Fruit fly (Drosophila melanogaster) whole organism, embryonic: ENCODE measurements around the gene CG32767.

Source experiments
- Bdp1 ChIP-seq: fragments of 200-800 bp; sonication (Bioruptor generic); optimal IDR thresholded peaks from 3 replicates; lab custom pipeline; 2016; ENCODE audit warnings: missing biosample characterization, missing genetic modification characterization
- CG1024 ChIP-seq: fragments of 200-800 bp; sonication (Bioruptor generic); IDR thresholded peaks from 2 replicates; pipeline ENCODE4 v1.3.6; 2022; ENCODE audit warnings: missing biosample characterization, missing genetic modification characterization
- CG10366 ChIP-seq: fragments of 200-800 bp; sonication (Bioruptor generic); IDR thresholded peaks from 2 replicates; pipeline ENCODE4 v1.3.6; 2022; ENCODE audit warnings: missing biosample characterization, missing genetic modification characterization
- CG13123 ChIP-seq: fragments of 200-800 bp; sonication (Bioruptor generic); optimal IDR thresholded peaks from 2 replicates; lab custom pipeline; 2016; ENCODE audit warnings: missing biosample characterization, missing genetic modification characterization
- CG13894 ChIP-seq: fragments of 200-800 bp; sonication (Bioruptor generic); optimal IDR thresholded peaks from 3 replicates; lab custom pipeline; 2018; ENCODE audit warnings: missing biosample characterization, mild to moderate bottlenecking, missing genetic modification characterization, moderate library complexity
- CG15011 ChIP-seq: fragments of 200-800 bp; sonication (Bioruptor generic); optimal IDR thresholded peaks from 3 replicates; lab custom pipeline; 2018; ENCODE audit warnings: missing biosample characterization, mild to moderate bottlenecking, missing genetic modification characterization
- CG1529 ChIP-seq: fragments of 200-800 bp; sonication (Bioruptor generic); optimal IDR thresholded peaks from 3 replicates; lab custom pipeline; 2018; ENCODE audit warnings: missing biosample characterization, missing genetic modification characterization
- CG16815 ChIP-seq: fragments of 200-800 bp; sonication (Bioruptor generic); optimal IDR thresholded peaks from 3 replicates; lab custom pipeline; 2017; ENCODE audit warnings: missing biosample characterization, mild to moderate bottlenecking, missing genetic modification characterization
- CG17186 ChIP-seq: fragments of 200-800 bp; sonication (Bioruptor generic); optimal IDR thresholded peaks from 3 replicates; lab custom pipeline; 2017; ENCODE audit warnings: missing biosample characterization, missing genetic modification reagents, missing genetic modification characterization
- CG17568 ChIP-seq: fragments of 200-800 bp; sonication (Bioruptor generic); optimal IDR thresholded peaks from 2 replicates; lab custom pipeline; 2018; ENCODE audit warnings: missing biosample characterization, mild to moderate bottlenecking, missing genetic modification characterization, moderate library complexity
- CG2116 ChIP-seq: fragments of 200-800 bp; sonication (Bioruptor generic); optimal IDR thresholded peaks from 3 replicates; lab custom pipeline; 2018; ENCODE audit warnings: missing biosample characterization, mild to moderate bottlenecking, missing genetic modification characterization
- CG2678 ChIP-seq: fragments of 200-800 bp; sonication (Bioruptor generic); optimal IDR thresholded peaks from 3 replicates; lab custom pipeline; 2019; ENCODE audit warnings: missing biosample characterization, mild to moderate bottlenecking, missing genetic modification characterization, moderate library complexity
- CG30020 ChIP-seq: fragments of 200-800 bp; optimal IDR thresholded peaks from 2 replicates; lab custom pipeline; 2019; ENCODE audit warnings: missing biosample characterization, mild to moderate bottlenecking, missing genetic modification characterization, moderate library complexity
- CG30431 ChIP-seq: fragments of 200-800 bp; sonication (Bioruptor generic); optimal IDR thresholded peaks from 2 replicates; lab custom pipeline; 2017; ENCODE audit warnings: missing biosample characterization, missing genetic modification characterization
- CG3163 ChIP-seq: fragments of 200-800 bp; sonication (Bioruptor generic); optimal IDR thresholded peaks from 3 replicates; lab custom pipeline; 2016; ENCODE audit warnings: missing biosample characterization, missing genetic modification characterization
- CG32772 ChIP-seq: fragments of 200-800 bp; sonication (Bioruptor generic); IDR thresholded peaks from 2 replicates; pipeline ENCODE4 v1.3.6; 2022; ENCODE audit warnings: missing biosample characterization, missing genetic modification characterization
- CG3407 ChIP-seq: fragments of 200-800 bp; sonication (Bioruptor generic); optimal IDR thresholded peaks from 2 replicates; lab custom pipeline; 2018; ENCODE audit warnings: missing biosample characterization, mild to moderate bottlenecking, missing genetic modification characterization
- CG34224 ChIP-seq: fragments of 200-800 bp; sonication (Bioruptor generic); IDR thresholded peaks from 3 replicates; pipeline ENCODE4 v1.3.6; 2022; ENCODE audit warnings: missing biosample characterization, missing genetic modification characterization; ENCODE audit not compliant: partially characterized antibody
- CG6813 ChIP-seq: fragments of 200-800 bp; sonication (Bioruptor generic); optimal IDR thresholded peaks from 2 replicates; lab custom pipeline; 2017; ENCODE audit warnings: missing biosample characterization, missing genetic modification characterization, mild to moderate bottlenecking, moderate library complexity, missing genetic modification reagents
- CG8089 ChIP-seq: fragments of 200-800 bp; sonication (Bioruptor generic); optimal IDR thresholded peaks from 3 replicates; lab custom pipeline; 2016; ENCODE audit warnings: missing biosample characterization, missing genetic modification characterization
- D19A ChIP-seq: fragments of 200-800 bp; optimal IDR thresholded peaks from 3 replicates; lab custom pipeline; 2019; ENCODE audit warnings: missing biosample characterization, mild to moderate bottlenecking, missing genetic modification characterization, moderate library complexity
- Dll ChIP-seq: fragments of 200-800 bp; sonication (Bioruptor generic); IDR thresholded peaks from 4 replicates; pipeline ENCODE4 v1.3.6; 2022; ENCODE audit warnings: missing biosample characterization, missing genetic modification characterization; ENCODE audit not compliant: partially characterized antibody
- ERR ChIP-seq: fragments of 200-800 bp; sonication (Bioruptor generic); optimal IDR thresholded peaks from 2 replicates; lab custom pipeline; 2016; ENCODE audit warnings: missing biosample characterization, missing genetic modification characterization
- Fer3 ChIP-seq: fragments of 200-800 bp; sonication (Bioruptor generic); optimal IDR thresholded peaks from 2 replicates; lab custom pipeline; 2018; ENCODE audit warnings: missing biosample characterization, mild to moderate bottlenecking, missing genetic modification characterization, moderate library complexity
- HLH3B ChIP-seq: fragments of 200-800 bp; sonication (Bioruptor generic); IDR thresholded peaks from 2 replicates; pipeline ENCODE4 v1.3.6; 2022; ENCODE audit warnings: missing biosample characterization, missing genetic modification characterization
- HLH54F ChIP-seq: fragments of 200-800 bp; sonication (Bioruptor generic); optimal IDR thresholded peaks from 3 replicates; lab custom pipeline; 2016; ENCODE audit warnings: missing biosample characterization, missing genetic modification characterization
- HmgD ChIP-seq: fragments of 200-800 bp; sonication (Bioruptor generic); optimal IDR thresholded peaks from 3 replicates; lab custom pipeline; 2016; ENCODE audit warnings: missing biosample characterization, missing genetic modification characterization
- NC2α ChIP-seq: fragments of 200-800 bp; sonication (Bioruptor generic); optimal IDR thresholded peaks from 2 replicates; lab custom pipeline; 2016; ENCODE audit warnings: missing biosample characterization, missing genetic modification characterization
- Nf-YB ChIP-seq: fragments of 200-800 bp; sonication (Bioruptor generic); optimal IDR thresholded peaks from 3 replicates; lab custom pipeline; 2019; ENCODE audit warnings: missing biosample characterization, mild to moderate bottlenecking, missing genetic modification characterization, moderate library complexity
- Poxn ChIP-seq: fragments of 200-800 bp; sonication (Bioruptor generic); IDR thresholded peaks from 2 replicates; pipeline ENCODE4 v1.3.6; 2022; ENCODE audit warnings: missing biosample characterization, missing genetic modification characterization
- Sin3A ChIP-seq: fragments of >200 bp; optimal IDR thresholded peaks from 2 replicates; lab custom pipeline; 2018
- ase ChIP-seq: fragments of 200-800 bp; sonication (Bioruptor generic); IDR thresholded peaks from 3 replicates; pipeline ENCODE4 v1.3.6; 2022; ENCODE audit warnings: missing biosample characterization, missing genetic modification characterization
- bcd ChIP-seq: fragments of 200-800 bp; sonication (Bioruptor generic); optimal IDR thresholded peaks from 2 replicates; lab custom pipeline; 2017; ENCODE audit warnings: missing biosample characterization, mild to moderate bottlenecking, missing genetic modification characterization
- dan ChIP-seq: fragments of 200-800 bp; sonication (Bioruptor generic); IDR thresholded peaks from 2 replicates; pipeline ENCODE4 v1.3.6; 2022; ENCODE audit warnings: missing biosample characterization, missing genetic modification characterization
- dysf ChIP-seq: fragments of 200-800 bp; sonication (Bioruptor generic); IDR thresholded peaks from 3 replicates; pipeline ENCODE4 v1.3.6; 2022; ENCODE audit warnings: missing biosample characterization, missing genetic modification characterization
- emc ChIP-seq: fragments of 200-800 bp; sonication (Bioruptor generic); optimal IDR thresholded peaks from 2 replicates; lab custom pipeline; 2016; ENCODE audit warnings: missing biosample characterization, missing genetic modification characterization
- eyg ChIP-seq: fragments of 200-800 bp; sonication (Bioruptor generic); optimal IDR thresholded peaks from 3 replicates; lab custom pipeline; 2016; ENCODE audit warnings: missing biosample characterization, missing genetic modification characterization
- fd3F ChIP-seq: fragments of 200-800 bp; sonication (Bioruptor generic); optimal IDR thresholded peaks from 2 replicates; lab custom pipeline; 2018; ENCODE audit warnings: missing biosample characterization, mild to moderate bottlenecking, missing genetic modification characterization, moderate library complexity
- gro ChIP-seq: fragments of 200-800 bp; sonication (Bioruptor generic); optimal IDR thresholded peaks from 2 replicates; lab custom pipeline; 2016; ENCODE audit warnings: missing biosample characterization, missing genetic modification characterization
- lmd ChIP-seq: fragments of 200-800 bp; sonication (Bioruptor generic); IDR thresholded peaks from 2 replicates; pipeline ENCODE4 v1.3.6; 2022; ENCODE audit warnings: missing biosample characterization, missing genetic modification characterization
- nau ChIP-seq: fragments of 200-800 bp; sonication (Bioruptor generic); optimal IDR thresholded peaks from 3 replicates; lab custom pipeline; 2017; ENCODE audit warnings: missing biosample characterization, mild to moderate bottlenecking, missing genetic modification characterization, missing genetic modification reagents
- pzg ChIP-seq: fragments of 200-800 bp; sonication (Bioruptor generic); optimal IDR thresholded peaks from 3 replicates; lab custom pipeline; 2018; ENCODE audit warnings: missing biosample characterization, mild to moderate bottlenecking, missing genetic modification characterization, moderate library complexity
- repo ChIP-seq: fragments of 200-800 bp; sonication (Bioruptor generic); optimal IDR thresholded peaks from 2 replicates; lab custom pipeline; 2016; ENCODE audit warnings: missing biosample characterization, missing genetic modification characterization
- sisA ChIP-seq: fragments of 200-800 bp; sonication (Bioruptor generic); IDR thresholded peaks from 2 replicates; pipeline ENCODE4 v1.3.6; 2022; ENCODE audit warnings: missing biosample characterization, missing genetic modification characterization
- so ChIP-seq: fragments of 200-800 bp; sonication (Bioruptor generic); IDR thresholded peaks from 3 replicates; pipeline ENCODE4 v1.3.6; 2022; ENCODE audit warnings: missing biosample characterization, missing genetic modification characterization
- ssp ChIP-seq: fragments of 200-800 bp; sonication (Bioruptor generic); IDR thresholded peaks from 2 replicates; pipeline ENCODE4 v1.3.6; 2022; ENCODE audit warnings: missing biosample characterization, missing genetic modification characterization
- tin ChIP-seq: fragments of 200-800 bp; sonication (Bioruptor generic); optimal IDR thresholded peaks from 3 replicates; lab custom pipeline; 2016; ENCODE audit warnings: missing biosample characterization, missing genetic modification characterization
- tna ChIP-seq: fragments of 200-800 bp; sonication (Bioruptor generic); IDR thresholded peaks from 2 replicates; pipeline ENCODE4 v1.3.6; 2022; ENCODE audit warnings: missing biosample characterization, missing genetic modification characterization; ENCODE audit not compliant: partially characterized antibody
- toy ChIP-seq: fragments of 200-800 bp; sonication (Bioruptor generic); IDR thresholded peaks from 2 replicates; pipeline ENCODE4 v1.3.6; 2022; ENCODE audit warnings: missing biosample characterization, missing genetic modification characterization
- usp ChIP-seq: fragments of >200 bp; optimal IDR thresholded peaks from 2 replicates; lab custom pipeline; 2017; ENCODE audit warnings: missing biosample characterization, missing genetic modification characterization
- wdn ChIP-seq: fragments of 200-800 bp; sonication (Bioruptor generic); IDR thresholded peaks from 2 replicates; pipeline ENCODE4 v1.3.6; 2022; ENCODE audit warnings: missing biosample characterization, missing genetic modification characterization
- wor ChIP-seq: fragments of 200-800 bp; sonication (Bioruptor generic); IDR thresholded peaks from 2 replicates; pipeline ENCODE4 v1.3.6; 2022; ENCODE audit warnings: missing biosample characterization, missing genetic modification characterization

Gene CG32767

dm6 chrX:5083647-5084096 lies 896 bp downstream of the CG32767 start (continued):
- TF ChIP-seq D19A (tag; lab: Kevin White, UChicago) (peak; percentile 78), Bdp1 (GFP tag; lab: Kevin White, UChicago) (peak; percentile 85), fd3F (GFP tag; lab: Kevin White, UChicago) (peak; percentile 77), wdn (GFP tag; lab: Robert Waterston, UW) (peak; percentile 96), ase (GFP tag; lab: Robert Waterston, UW) (peak; percentile 97), nau (GFP tag; lab: Kevin White, UChicago) (peak; percentile 91), CG15011 (GFP tag; lab: Kevin White, UChicago) (peak; percentile 87), CG6813 (GFP tag; lab: Kevin White, UChicago) (peak; percentile 96), CG3407 (peak; percentile 89), CG13123 (GFP tag; lab: Kevin White, UChicago) (peak; percentile 64), CG17186 (peak; percentile 74), toy (GFP tag; lab: Robert Waterston, UW) (peak; percentile 94), CG16815 (GFP tag; lab: Kevin White, UChicago) (peak; percentile 94), CG17568 (GFP tag; lab: Kevin White, UChicago) (peak; percentile 87), tna (peak; percentile 47; the same call in 1 of the 2 replicates), CG8089 (GFP tag; lab: Kevin White, UChicago) (peak; percentile 90), dan (GFP tag; lab: Robert Waterston, UW) (peak; percentile 92), CG10366 (GFP tag; lab: Robert Waterston, UW) (peak; percentile 96), Fer3 (tag; lab: Kevin White, UChicago) (peak; percentile 88), HmgD (peak; percentile 88), CG34224 (peak; percentile 50; the same call in 2 of the 3 replicates), usp (GFP tag; lab: Kevin White, UChicago) (no peak), Dll (GFP tag; lab: Robert Waterston, UW) (peak; percentile 21; the same call in 2 of the 4 replicates), lmd (GFP tag; lab: Robert Waterston, UW) (peak; percentile 97), NC2α (GFP tag; lab: Kevin White, UChicago) (peak; percentile 80), sisA (GFP tag; lab: Robert Waterston, UW) (peak; percentile 98), CG2678 (tag; lab: Kevin White, UChicago) (peak; percentile 92), ssp (peak; percentile 89), CG3163 (GFP tag; lab: Kevin White, UChicago) (peak; percentile 75), CG13894 (tag; lab: Kevin White, UChicago) (peak; percentile 88), Poxn (GFP tag; lab: Robert Waterston, UW) (peak; percentile 81), dysf (GFP tag; lab: Robert Waterston, UW) (peak; percentile 98), pzg (GFP tag; lab: Kevin White, UChicago) (peak; percentile 31), tin (GFP tag; lab: Kevin White, UChicago) (peak; percentile 93), gro (peak; percentile 96), ERR (GFP tag; lab: Kevin White, UChicago) (peak; percentile 90), CG2116 (GFP tag; lab: Kevin White, UChicago) (no peak), Nf-YB (GFP tag; lab: Kevin White, UChicago) (peak; percentile 76), Sin3A (lab: Kevin White, UChicago) (no peak), emc (GFP tag; lab: Kevin White, UChicago) (peak; percentile 89), HLH3B (peak; percentile 97), bcd (GFP tag; lab: Kevin White, UChicago) (peak; percentile 96), CG1024 (GFP tag; lab: Robert Waterston, UW) (peak; percentile 92), repo (GFP tag; lab: Kevin White, UChicago) (peak; percentile 92), CG32772 (GFP tag; lab: Robert Waterston, UW) (peak; percentile 97), so (GFP tag; lab: Robert Waterston, UW) (peak; percentile 97), wor (GFP tag; lab: Robert Waterston, UW) (peak; percentile 94), CG1529 (GFP tag; lab: Kevin White, UChicago) (peak; percentile 92), CG30431 (GFP tag; lab: Kevin White, UChicago) (peak; percentile 93), HLH54F (GFP tag; lab: Kevin White, UChicago) (peak; percentile 94), CG30020 (tag; lab: Kevin White, UChicago) (peak; percentile 57), eyg (GFP tag; lab: Kevin White, UChicago) (peak; percentile 82)
